Worm (Caenorhabditis elegans) whole organism, L1 larva: ENCODE measurements around the gene unc-31.

ENCODE experiments used
- C16A3.4 ChIP-seq: fragments of 150-350 bp; optimal IDR thresholded peaks from 2 replicates; lab custom pipeline; 2014; ENCODE audit warnings: missing biosample characterization, missing genetic modification characterization
- alr-1 ChIP-seq: fragments of 200-800 bp; sonication (Bioruptor generic); optimal IDR thresholded peaks from 2 replicates; lab custom pipeline; 2018; ENCODE audit warnings: borderline replicate concordance, mild to moderate bottlenecking, missing genetic modification characterization, missing compliant biosample characterization
- aly-2 ChIP-seq: fragments of 150-350 bp; optimal IDR thresholded peaks from 2 replicates; lab custom pipeline; 2014; ENCODE audit warnings: missing biosample characterization, missing genetic modification characterization
- ama-1 ChIP-seq: fragments of 150-350 bp; optimal IDR thresholded peaks from 2 replicates; lab custom pipeline; 2014
- blmp-1 ChIP-seq: fragments of 150-350 bp; optimal IDR thresholded peaks from 2 replicates; lab custom pipeline; 2014; ENCODE audit warnings: missing biosample characterization, missing genetic modification characterization
- ceh-88 ChIP-seq: fragments of 200-800 bp; sonication (Bioruptor generic); IDR thresholded peaks from 2 replicates; pipeline ENCODE4 v1.3.6; 2022; ENCODE audit warnings: missing genetic modification characterization, missing compliant biosample characterization
- ceh-90 ChIP-seq: sonication (generic microtip); optimal IDR thresholded peaks from 2 replicates; lab custom pipeline; 2016; ENCODE audit warnings: missing genetic modification characterization, missing compliant biosample characterization
- dpl-1 ChIP-seq, 3 experiments: fragments of 150-350 bp in 2 of 3; sonication (generic microtip) in 1 of 3; optimal IDR thresholded peaks; 2 replicates each; lab custom pipeline; 2014 to 2017; ENCODE audit warnings: missing biosample characterization in 3 of 3, missing genetic modification characterization in 3 of 3, missing genetic modification reagents in 3 of 3
- efl-1 ChIP-seq, 4 experiments: fragments of 150-350 bp; optimal IDR thresholded peaks in 3 of 4; peaks in 1 of 4; 1 replicate in 1 of 4; 2 replicates in 3 of 4; lab custom pipeline; 2014; ENCODE audit warnings: missing biosample characterization in 2 of 4, missing genetic modification characterization in 2 of 4, missing genetic modification reagents in 2 of 4
- elt-2 ChIP-seq: sonication (generic microtip); optimal IDR thresholded peaks from 2 replicates; lab custom pipeline; 2016; ENCODE audit warnings: missing genetic modification characterization, mild to moderate bottlenecking, inconsistent platforms, missing compliant biosample characterization, missing genetic modification reagents
- elt-3 ChIP-seq, 6 experiments: fragments of 150-350 bp in 1 of 6; sonication (generic microtip); optimal IDR thresholded peaks; 2 replicates each; lab custom pipeline; 2017 to 2018; ENCODE audit warnings: missing biosample characterization in 6 of 6, missing genetic modification characterization in 6 of 6, inconsistent platforms in 1 of 6
- ets-5 ChIP-seq: fragments of 200-800 bp; sonication (Bioruptor generic); IDR thresholded peaks from 2 replicates; pipeline ENCODE4 v1.3.6; 2022; ENCODE audit warnings: missing genetic modification characterization, missing compliant biosample characterization
- fkh-10 ChIP-seq: sonication (generic microtip); optimal IDR thresholded peaks from 2 replicates; lab custom pipeline; 2017; ENCODE audit warnings: missing biosample characterization, missing genetic modification reagents, missing genetic modification characterization
- fkh-8 ChIP-seq: sonication (generic microtip); optimal IDR thresholded peaks from 2 replicates; lab custom pipeline; 2016; ENCODE audit warnings: mild to moderate bottlenecking, missing genetic modification characterization, missing compliant biosample characterization
- fos-1 ChIP-seq: fragments of 150-350 bp; optimal IDR thresholded peaks from 2 replicates; lab custom pipeline; 2014; ENCODE audit warnings: missing biosample characterization, missing genetic modification characterization
- hpl-2 ChIP-seq: fragments of 150-350 bp; optimal IDR thresholded peaks from 2 replicates; lab custom pipeline; 2014; ENCODE audit warnings: missing biosample characterization, missing genetic modification reagents, missing genetic modification characterization
- irx-1 ChIP-seq: sonication (generic microtip); optimal IDR thresholded peaks from 2 replicates; lab custom pipeline; 2016; ENCODE audit warnings: missing genetic modification characterization, missing compliant biosample characterization
- jun-1 ChIP-seq: fragments of 150-350 bp; optimal IDR thresholded peaks from 2 replicates; lab custom pipeline; 2014; ENCODE audit warnings: missing biosample characterization, missing genetic modification reagents, missing genetic modification characterization
- lin-13 ChIP-seq: fragments of 150-350 bp; optimal IDR thresholded peaks from 2 replicates; lab custom pipeline; 2014; ENCODE audit warnings: missing biosample characterization, missing genetic modification reagents, missing genetic modification characterization
- lin-15B ChIP-seq: fragments of 150-350 bp; sonication (generic microtip); optimal IDR thresholded peaks from 3 replicates; lab custom pipeline; 2014; ENCODE audit warnings: missing biosample characterization, missing genetic modification characterization
- lin-35 ChIP-seq, 2 experiments: fragments of 150-350 bp; optimal IDR thresholded peaks; 2 replicates each; lab custom pipeline; 2014; ENCODE audit warnings: missing biosample characterization in 2 of 2, missing genetic modification characterization in 2 of 2, missing genetic modification reagents in 2 of 2
- mab-9 ChIP-seq: fragments of 200-800 bp; sonication (Bioruptor generic); IDR thresholded peaks from 2 replicates; pipeline ENCODE4 v1.3.6; 2022; ENCODE audit warnings: missing genetic modification reagents, missing genetic modification characterization, missing compliant biosample characterization
- mdl-1 ChIP-seq, 2 experiments: fragments of 150-350 bp; optimal IDR thresholded peaks; 2 replicates each; lab custom pipeline; 2014 to 2017; ENCODE audit warnings: missing biosample characterization in 2 of 2, missing genetic modification characterization in 2 of 2, inconsistent platforms in 1 of 2
- mef-2 ChIP-seq: fragments of 150-350 bp; optimal IDR thresholded peaks from 2 replicates; lab custom pipeline; 2014; ENCODE audit warnings: missing biosample characterization, missing genetic modification characterization
- mep-1 ChIP-seq: fragments of 150-350 bp; optimal IDR thresholded peaks from 2 replicates; lab custom pipeline; 2014; ENCODE audit warnings: missing biosample characterization, missing genetic modification characterization
- nhr-11 ChIP-seq: fragments of 150-350 bp; optimal IDR thresholded peaks from 2 replicates; lab custom pipeline; 2014; ENCODE audit warnings: missing biosample characterization, missing genetic modification characterization
- nhr-237 ChIP-seq: fragments of 150-350 bp; optimal IDR thresholded peaks from 2 replicates; lab custom pipeline; 2014; ENCODE audit warnings: missing biosample characterization, missing genetic modification characterization
- nhr-71 ChIP-seq: sonication (generic microtip); optimal IDR thresholded peaks from 2 replicates; lab custom pipeline; 2016; ENCODE audit warnings: mild to moderate bottlenecking, missing genetic modification characterization, moderate library complexity, missing compliant biosample characterization
- nhr-77 ChIP-seq: fragments of 150-350 bp; optimal IDR thresholded peaks from 2 replicates; lab custom pipeline; 2014; ENCODE audit warnings: missing biosample characterization, missing genetic modification characterization
- nhr-85 ChIP-seq: sonication (generic microtip); peaks from one replicate; lab custom pipeline; 2016; ENCODE audit warnings: missing genetic modification characterization, inconsistent platforms, missing compliant biosample characterization
- pag-3 ChIP-seq: sonication (generic microtip); optimal IDR thresholded peaks from 2 replicates; lab custom pipeline; 2017; ENCODE audit warnings: missing genetic modification characterization, mild to moderate bottlenecking, missing compliant biosample characterization, antibody characterized with exemption, borderline replicate concordance; ENCODE audit not compliant: insufficient read depth
- pax-3 ChIP-seq: fragments of 200-800 bp; sonication (Bioruptor generic); optimal IDR thresholded peaks from 2 replicates; lab custom pipeline; 2018; ENCODE audit warnings: mild to moderate bottlenecking, missing genetic modification characterization, moderate library complexity, missing compliant biosample characterization
- skn-1 ChIP-seq: fragments of 150-350 bp; optimal IDR thresholded peaks from 2 replicates; lab custom pipeline; 2014; ENCODE audit warnings: missing biosample characterization, missing genetic modification characterization
- sptf-1 ChIP-seq: fragments of 150-350 bp; optimal IDR thresholded peaks from 2 replicates; lab custom pipeline; 2014; ENCODE audit warnings: missing biosample characterization, missing genetic modification characterization
- sup-37 ChIP-seq: fragments of 200-800 bp; sonication (Bioruptor generic); optimal IDR thresholded peaks from 2 replicates; lab custom pipeline; 2018; ENCODE audit warnings: mild to moderate bottlenecking, missing genetic modification characterization, missing compliant biosample characterization
- tlp-1 ChIP-seq: fragments of 150-350 bp; optimal IDR thresholded peaks from 2 replicates; lab custom pipeline; 2014; ENCODE audit warnings: missing biosample characterization, missing genetic modification characterization
- unc-98 ChIP-seq: fragments of 200-800 bp; sonication (Bioruptor generic); IDR thresholded peaks from 2 replicates; pipeline ENCODE4 v1.3.6; 2022; ENCODE audit warnings: missing genetic modification characterization, missing compliant biosample characterization
- xbp-1 ChIP-seq: sonication (generic microtip); optimal IDR thresholded peaks from 2 replicates; lab custom pipeline; 2016; ENCODE audit warnings: missing genetic modification characterization, missing compliant biosample characterization
- ztf-4 ChIP-seq: fragments of 150-350 bp; optimal IDR thresholded peaks from 2 replicates; lab custom pipeline; 2014; ENCODE audit warnings: missing biosample characterization, missing genetic modification characterization

Gene unc-31

ce11 chrIV:12746284-12746683 is 27.4 kb upstream of the unc-31 start, which contains the start of gene inx-6:
Gene inx-6, plus strand, starts transcription at chrIV:12746584.
- TF ChIP-seq blmp-1: no peak
- no peak for TF ChIP-seq hpl-2 (GFP tag; lab: Kevin White, UChicago)
- TF ChIP-seq nhr-71 (tag; lab: Kevin White, UChicago): no peak
- no peak for TF ChIP-seq mef-2 (tag; lab: Kevin White, UChicago)
- no peak for TF ChIP-seq elt-3 (tag; optimal IDR thresholded peaks at IDR 0.05; lab: Kevin White, UChicago)
- TF ChIP-seq sup-37 (GFP tag; lab: Kevin White, UChicago): no peak
- no peak for TF ChIP-seq efl-1 (optimal IDR thresholded peaks at IDR 0.05; lab: Kevin White, UChicago)
- peak in 1 of 2 experiments; percentile 2 for TF ChIP-seq efl-1 (GFP tag; optimal IDR thresholded peaks at IDR 0.05 in 1 of 2; lab: Kevin White, UChicago)
- no peak for TF ChIP-seq jun-1 (tag; lab: Kevin White, UChicago)
- TF ChIP-seq elt-2 (tag; lab: Kevin White, UChicago): no peak

ce11 chrIV:12748760-12749159 is 24.9 kb upstream of the unc-31 start:
- TF ChIP-seq sptf-1 (tag; lab: Kevin White, UChicago) (no peak), ztf-4 (no peak), lin-13 (GFP tag; lab: Kevin White, UChicago) (no peak), fkh-8 (tag; lab: Kevin White, UChicago) (no peak), nhr-71 (tag; lab: Kevin White, UChicago) (no peak), alr-1 (tag; lab: Kevin White, UChicago) (no peak), sup-37 (GFP tag; lab: Kevin White, UChicago) (no peak), ceh-90 (tag; lab: Kevin White, UChicago) (no peak), lin-15B (tag; lab: Kevin White, UChicago) (no peak), irx-1 (tag; lab: Kevin White, UChicago) (no peak), nhr-85 (tag; lab: Kevin White, UChicago) (no peak), fkh-10 (GFP tag; lab: Kevin White, UChicago) (no peak), hpl-2 (GFP tag; lab: Kevin White, UChicago) (no peak), mab-9 (GFP tag; lab: Robert Waterston, UW) (no peak), nhr-237 (no peak), elt-2 (tag; lab: Kevin White, UChicago) (no peak), ets-5 (GFP tag; lab: Robert Waterston, UW) (no peak), mdl-1 (tag; optimal IDR thresholded peaks at IDR 0.05; lab: Kevin White, UChicago) (no peak), mep-1 (tag; lab: Kevin White, UChicago) (no peak)

- TF ChIP-seq blmp-1 (no peak), dpl-1 (GFP tag; optimal IDR thresholded peaks at IDR 0.05; lab: Kevin White, UChicago) (peak in 1 of 3 experiments; percentile 9)
Measured at ce11 chrIV:12754170-12754569, 19.5 kb upstream of the unc-31 start.

ce11 chrIV:12755641-12756040 is 18.0 kb upstream of the unc-31 start:
- TF ChIP-seq ama-1 (lab: Kevin White, UChicago) (no peak), xbp-1 (tag; lab: Kevin White, UChicago) (no peak), nhr-77 (tag; lab: Kevin White, UChicago) (no peak), lin-35 (GFP tag; optimal IDR thresholded peaks at IDR 0.05; lab: Kevin White, UChicago) (no peak), pax-3 (no peak), sup-37 (GFP tag; lab: Kevin White, UChicago) (no peak), mep-1 (tag; lab: Kevin White, UChicago) (no peak), efl-1 (optimal IDR thresholded peaks at IDR 0.05; lab: Kevin White, UChicago) (no peak), efl-1 (GFP tag; optimal IDR thresholded peaks at IDR 0.05 in 1 of 2; lab: Kevin White, UChicago) (peak in 1 of 2 experiments; percentile 75)

- TF ChIP-seq C16A3.4 (tag; lab: Kevin White, UChicago) (no peak), tlp-1 (no peak), lin-15B (tag; lab: Kevin White, UChicago) (no peak), ceh-88 (GFP tag; lab: Robert Waterston, UW) (no peak), skn-1 (tag; lab: Kevin White, UChicago) (no peak), mef-2 (tag; lab: Kevin White, UChicago) (no peak), aly-2 (tag; lab: Kevin White, UChicago) (no peak), irx-1 (tag; lab: Kevin White, UChicago) (no peak), nhr-11 (no peak), elt-2 (tag; lab: Kevin White, UChicago) (no peak), fos-1 (no peak), unc-98 (no peak), pag-3 (tag; lab: Kevin White, UChicago) (no peak)
- TF ChIP-seq, all 84 proteins: peak for 0
Measured at ce11 chrIV:12757470-12757869, 16.2 kb upstream of the unc-31 start, which contains the start of gene flp-9. Gene flp-9, minus strand, starts transcription at chrIV:12757570.
